Fruit fly (Drosophila melanogaster): ENCODE measurements around the gene SPARC.

DNA sequence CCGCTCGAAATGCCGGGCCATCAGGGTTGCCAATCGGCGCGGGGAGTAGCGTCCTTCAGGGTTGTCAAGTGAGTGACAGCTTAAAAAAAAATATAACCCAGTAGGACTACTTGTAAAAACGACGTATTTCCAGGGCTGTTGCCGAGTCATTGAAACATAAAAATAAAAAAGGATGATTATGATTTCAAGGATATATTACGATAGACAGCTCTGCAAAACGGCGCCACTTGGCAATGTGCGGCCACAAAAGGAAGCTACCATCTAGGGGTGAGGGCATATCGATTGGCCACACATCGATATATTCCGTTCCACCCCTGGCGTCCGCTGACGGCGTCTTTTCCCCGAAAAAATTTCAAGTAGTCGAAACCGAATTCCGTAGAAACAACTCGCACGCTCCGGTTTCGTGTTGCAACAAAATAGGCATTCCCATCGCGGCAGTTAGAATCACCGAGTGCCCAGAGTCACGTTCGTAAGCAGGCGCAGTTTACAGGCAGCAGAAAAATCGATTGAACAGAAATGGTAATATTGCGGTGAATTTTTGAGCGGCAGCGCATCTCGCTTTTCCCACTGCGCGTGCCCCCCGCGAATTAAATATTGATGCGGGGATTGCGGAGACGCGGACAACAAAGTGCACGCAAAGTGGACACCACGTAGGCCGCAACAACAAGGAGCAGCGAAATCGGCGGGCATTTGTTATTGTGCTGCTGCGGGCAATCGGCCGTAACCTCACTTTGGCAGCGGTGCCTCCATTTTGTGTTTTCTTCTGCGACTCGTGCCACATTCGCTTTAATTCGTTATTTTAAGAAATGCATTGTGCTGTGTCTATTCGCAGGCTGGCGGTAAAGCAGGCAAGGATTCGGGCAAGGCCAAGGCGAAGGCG is 5.0 kb downstream of the SPARC start, which contains the start of the genes ball and His2Av:
- peak; percentile 13 for TF ChIP-seq EcR (GFP tag; optimal IDR thresholded peaks at IDR 0.05)
- TF ChIP-seq CG13204 (GFP tag; optimal IDR thresholded peaks at IDR 0.05), result no peak
- TF ChIP-seq CG17806 (tag; optimal IDR thresholded peaks at IDR 0.05), result peak; percentile 42
- TF ChIP-seq CG34367 (tag; optimal IDR thresholded peaks at IDR 0.05), result peak; percentile 43
- TF ChIP-seq CG32121 (GFP tag; IDR thresholded peaks at IDR 0.05), result peak; percentile 81
- no peak for TF ChIP-seq CG14655 (GFP tag; optimal IDR thresholded peaks at IDR 0.05)
- TF ChIP-seq Pif1A (GFP tag; optimal IDR thresholded peaks at IDR 0.05), result peak; percentile 77
- TF ChIP-seq CG4496 (GFP tag; IDR thresholded peaks at IDR 0.05), result peak; percentile 87
- peak; percentile 88 for TF ChIP-seq fd96Ca (GFP tag; IDR thresholded peaks at IDR 0.05)
